Fruit fly (Drosophila melanogaster): ENCODE data around the gene Act5C.

The Act5C gene

dm6 chrX:5883394-5883793, 17.3 kb upstream of the Act5C start (continued):
- TF ChIP-seq CG3163 (GFP tag; optimal IDR thresholded peaks at IDR 0.05) = peak; percentile 15
- TF ChIP-seq Abd-B (GFP tag; optimal IDR thresholded peaks at IDR 0.05) = peak; percentile 2
- TF ChIP-seq CG14441 (GFP tag; IDR thresholded peaks at IDR 0.05) = 0 out of 2 replicates have a peak, but pooled peaks have one; percentile 46
- no peak for TF ChIP-seq CG11560 (tag; IDR thresholded peaks at IDR 0.05)
- no peak for TF ChIP-seq GATAe (GFP tag; conservative IDR thresholded peaks at IDR 0.05)
- no peak for TF ChIP-seq CG7987 (GFP tag; optimal IDR thresholded peaks at IDR 0.05)
- no peak for TF ChIP-seq Drgx (GFP tag; IDR thresholded peaks at IDR 0.05)
- TF ChIP-seq Nf-YA (GFP tag; IDR thresholded peaks at IDR 0.05) = no peak
- TF ChIP-seq gt (GFP tag; IDR thresholded peaks at IDR 0.05) = no peak
- no peak for TF ChIP-seq D19B (GFP tag; optimal IDR thresholded peaks at IDR 0.05)
- no peak for TF ChIP-seq Rx (GFP tag; IDR thresholded peaks at IDR 0.05)
- peak; percentile 15 for TF ChIP-seq Camta (GFP tag; optimal IDR thresholded peaks at IDR 0.05)
- TF ChIP-seq lmd (GFP tag; IDR thresholded peaks at IDR 0.05) = peak; percentile 38; the same call in 1 of the 2 replicates
- TF ChIP-seq caup (GFP tag; optimal IDR thresholded peaks at IDR 0.05; ENCODE audit: severe bottlenecking) = no peak
- no peak for TF ChIP-seq fru (optimal IDR thresholded peaks at IDR 0.05)
- peak; percentile 5 for TF ChIP-seq Fer1 (GFP tag; optimal IDR thresholded peaks at IDR 0.05)
- TF ChIP-seq CG4854 (GFP tag; optimal IDR thresholded peaks at IDR 0.05) = peak; percentile 13
- TF ChIP-seq Dbx (GFP tag; IDR thresholded peaks at IDR 0.05) = peak; percentile 74
- TF ChIP-seq Atf3 (GFP tag; optimal IDR thresholded peaks at IDR 0.05) = no peak
- no peak for TF ChIP-seq Dll (GFP tag; IDR thresholded peaks at IDR 0.05; ENCODE audit: partially characterized antibody)
- no peak for TF ChIP-seq crc (GFP tag; optimal IDR thresholded peaks at IDR 0.05)
- peak; percentile 45; the same call in 1 of the 2 replicates for TF ChIP-seq Bgb (GFP tag; IDR thresholded peaks at IDR 0.05; ENCODE audit: partially characterized antibody)
- peak; percentile 53 for TF ChIP-seq bab2 (GFP tag; optimal IDR thresholded peaks at IDR 0.05)
- peak; percentile 6 for TF ChIP-seq CG12155 (GFP tag; optimal IDR thresholded peaks at IDR 0.05)
- peak; percentile 78 for TF ChIP-seq CG2199 (GFP tag; IDR thresholded peaks at IDR 0.05)
- TF ChIP-seq CG12219 (GFP tag; optimal IDR thresholded peaks at IDR 0.05) = no peak
- no peak for TF ChIP-seq CrebB (tag; optimal IDR thresholded peaks at IDR 0.05)
- TF ChIP-seq Awh (GFP tag; IDR thresholded peaks at IDR 0.05) = no peak
- TF ChIP-seq HmgD (GFP tag; optimal IDR thresholded peaks at IDR 0.05) = peak; percentile 73
- no peak for TF ChIP-seq lbe (GFP tag; optimal IDR thresholded peaks at IDR 0.05)
- no peak for TF ChIP-seq jing (GFP tag; optimal IDR thresholded peaks at IDR 0.05)
- TF ChIP-seq wor (GFP tag; IDR thresholded peaks at IDR 0.05) = no peak
- TF ChIP-seq CTCF (GFP tag; optimal IDR thresholded peaks at IDR 0.05) = peak; percentile 99
- TF ChIP-seq sisA (GFP tag; IDR thresholded peaks at IDR 0.05) = 0 out of 2 replicates have a peak, but pooled peaks have one; percentile 24
- TF ChIP-seq CG1832 (GFP tag; optimal IDR thresholded peaks at IDR 0.05) = no peak
- TF ChIP-seq Dip2 (GFP tag; IDR thresholded peaks at IDR 0.05) = no peak
- TF ChIP-seq CG13624 (GFP tag; optimal IDR thresholded peaks at IDR 0.05) = peak; percentile 66
- TF ChIP-seq CG18262 (tag; optimal IDR thresholded peaks at IDR 0.05) = no peak
- no peak for TF ChIP-seq schlank (tag; optimal IDR thresholded peaks at IDR 0.05)
- TF ChIP-seq nerfin-1 (tag; optimal IDR thresholded peaks at IDR 0.05) = no peak
- peak; percentile 37 to 59 for TF ChIP-seq dpn (GFP tag; optimal IDR thresholded peaks at IDR 0.05)
- no peak for TF ChIP-seq abd-A (tag; optimal IDR thresholded peaks at IDR 0.05)
- no peak for TF ChIP-seq cato (GFP tag; optimal IDR thresholded peaks at IDR 0.05; ENCODE audit: borderline replicate concordance)
- no peak for TF ChIP-seq Sin3A (optimal IDR thresholded peaks at IDR 0.05)
- TF ChIP-seq CG12942 (GFP tag; optimal IDR thresholded peaks at IDR 0.05) = no peak
- TF ChIP-seq Gug (GFP tag; IDR thresholded peaks at IDR 0.05) = peak; percentile 29; the same call in 1 of the 4 replicates
- peak; percentile 37; the same call in 1 of the 2 replicates for TF ChIP-seq Ada2b (GFP tag; IDR thresholded peaks at IDR 0.05)
- TF ChIP-seq Oaz (GFP tag; IDR thresholded peaks at IDR 0.05) = no peak
- TF ChIP-seq Bteb2 (GFP tag; optimal IDR thresholded peaks at IDR 0.05) = no peak
- TF ChIP-seq CG4404 (GFP tag; IDR thresholded peaks at IDR 0.05) = no peak
- no peak for TF ChIP-seq CG6689 (GFP tag; IDR thresholded peaks at IDR 0.05)
- TF ChIP-seq CG14710 (tag; optimal IDR thresholded peaks at IDR 0.05) = peak; percentile 34
- peak; percentile 59 for TF ChIP-seq CoRest (tag; optimal IDR thresholded peaks at IDR 0.05)

All from whole organism, embryonic.